Worm (Caenorhabditis elegans): Measurements from ENCODE around the gene ostf-4.

Gene ostf-4

DNA sequence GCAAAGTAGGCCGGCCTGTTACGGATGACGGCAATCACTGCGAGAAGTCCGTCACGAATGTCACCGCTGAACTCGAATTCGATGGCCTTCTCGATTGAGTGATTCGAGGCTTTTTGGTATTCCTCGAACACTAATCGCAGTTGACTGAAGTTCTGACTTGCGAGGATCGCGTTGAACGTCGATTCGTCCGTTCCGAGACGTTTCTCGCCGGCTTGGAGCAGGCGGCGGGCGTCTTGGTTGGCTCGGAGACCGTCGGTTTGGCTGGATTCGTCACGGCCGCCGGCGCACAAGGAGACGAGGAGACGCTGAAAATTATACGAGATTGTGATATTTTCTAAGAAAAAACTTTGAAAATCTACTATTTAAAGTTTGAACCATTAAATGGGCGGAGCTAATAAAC, 8.0 kb upstream of the ostf-4 start:
- TF ChIP-seq fos-1 (tag; optimal IDR thresholded peaks at IDR 0.05) (no peak), R02D3.7 (tag; optimal IDR thresholded peaks at IDR 0.05) (no peak), lin-13 (GFP tag; optimal IDR thresholded peaks at IDR 0.05) (no peak), blmp-1 (tag; optimal IDR thresholded peaks at IDR 0.05; ENCODE audit: insufficient read depth) (no peak), peb-1 (tag; optimal IDR thresholded peaks at IDR 0.05) (no peak), crh-2 (tag; optimal IDR thresholded peaks at IDR 0.05) (no peak), lin-11 (tag; optimal IDR thresholded peaks at IDR 0.05) (no peak), gmeb-1 (tag; optimal IDR thresholded peaks at IDR 0.05) (no peak), unc-39 (tag; optimal IDR thresholded peaks at IDR 0.05) (no peak), dmd-4 (tag; optimal IDR thresholded peaks at IDR 0.05) (no peak), elt-1 (tag; optimal IDR thresholded peaks at IDR 0.05) (no peak), alr-1 (tag; optimal IDR thresholded peaks at IDR 0.05) (no peak), unc-55 (GFP tag; optimal IDR thresholded peaks at IDR 0.05) (no peak), nhr-129 (tag; optimal IDR thresholded peaks at IDR 0.05) (no peak), sem-4 (tag; optimal IDR thresholded peaks at IDR 0.05) (no peak), egl-27 (tag; optimal IDR thresholded peaks at IDR 0.05) (no peak), ama-1 (optimal IDR thresholded peaks at IDR 0.05) (no peak), ceh-16 (tag; optimal IDR thresholded peaks at IDR 0.05) (no peak), lsy-2 (tag; optimal IDR thresholded peaks at IDR 0.05) (no peak), lin-39 (tag; optimal IDR thresholded peaks at IDR 0.05) (no peak)

- TF ChIP-seq unc-55 (GFP tag; optimal IDR thresholded peaks at IDR 0.05) = peak; percentile 5
- TF ChIP-seq nhr-237 (tag; optimal IDR thresholded peaks at IDR 0.05) = no peak
Measured at ce11 chrIII:10320788-10321187, 2.4 kb upstream of the ostf-4 start, which contains the start of gene sas-7. Gene sas-7, plus strand, starts transcription at chrIII:10321019.

DNA sequence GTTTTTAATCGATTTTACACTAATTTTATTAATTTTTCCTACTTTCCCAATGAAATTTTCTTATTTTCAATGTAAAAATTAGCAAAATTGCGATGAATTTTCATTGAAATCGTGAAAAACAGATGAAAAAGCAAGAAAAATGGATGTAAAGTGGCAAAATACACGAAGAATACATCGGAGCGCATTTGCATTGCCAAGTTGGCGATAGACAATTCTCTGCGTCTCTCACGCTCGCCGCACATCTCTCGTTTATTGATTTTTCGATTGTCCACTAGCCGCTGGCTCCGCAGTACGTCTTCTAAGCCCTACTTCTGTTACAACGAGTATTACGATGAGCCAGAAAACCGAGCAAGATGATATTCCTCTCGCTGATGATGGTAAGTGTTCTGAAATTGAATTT, 396 bp upstream of the ostf-4 start, which contains the start of gene unc-69:
Gene unc-69 (plus strand): TSS at position 185 of the 400 bp plus-strand sequence.
- TF ChIP-seq nhr-77 (tag; optimal IDR thresholded peaks at IDR 0.05) = no peak
- no peak for TF ChIP-seq aly-2 (tag; optimal IDR thresholded peaks at IDR 0.05)
- peak; percentile 96 for TF ChIP-seq crh-2 (tag; optimal IDR thresholded peaks at IDR 0.05)
- no peak for TF ChIP-seq ama-1 (optimal IDR thresholded peaks at IDR 0.05)
- TF ChIP-seq ztf-1 (GFP tag; conservative IDR thresholded peaks at IDR 0.05) = no peak
- peak in 1 of 2 experiments; percentile 84 for TF ChIP-seq lsy-2 (tag; optimal IDR thresholded peaks at IDR 0.05)
- no peak for TF ChIP-seq nhr-23 (tag; optimal IDR thresholded peaks at IDR 0.05)
- no peak for TF ChIP-seq ceh-82 (tag; optimal IDR thresholded peaks at IDR 0.05)
- TF ChIP-seq blmp-1 (tag; optimal IDR thresholded peaks at IDR 0.05; ENCODE audit: insufficient read depth) = no peak
- no peak for TF ChIP-seq R02D3.7 (tag; optimal IDR thresholded peaks at IDR 0.05)
- no peak for TF ChIP-seq nhr-11 (tag; optimal IDR thresholded peaks at IDR 0.05)
- TF ChIP-seq ZK546.5 (tag; optimal IDR thresholded peaks at IDR 0.05) = no peak
- TF ChIP-seq nhr-12 (tag; optimal IDR thresholded peaks at IDR 0.05) = no peak
- TF ChIP-seq sem-4 (tag; optimal IDR thresholded peaks at IDR 0.05) = peak; percentile 19
- TF ChIP-seq alr-1 (tag; optimal IDR thresholded peaks at IDR 0.05) = no peak
- peak; percentile 16 for TF ChIP-seq gmeb-1 (tag; optimal IDR thresholded peaks at IDR 0.05)
- no peak for TF ChIP-seq lin-39 (tag; optimal IDR thresholded peaks at IDR 0.05)
- TF ChIP-seq zag-1 (tag; optimal IDR thresholded peaks at IDR 0.05) = peak; percentile 66
- peak; percentile 17 for TF ChIP-seq lin-11 (tag; optimal IDR thresholded peaks at IDR 0.05)
- TF ChIP-seq skn-1 (tag; optimal IDR thresholded peaks at IDR 0.05) = no peak
- no peak for TF ChIP-seq elt-1 (tag; optimal IDR thresholded peaks at IDR 0.05)
- no peak for TF ChIP-seq peb-1 (tag; optimal IDR thresholded peaks at IDR 0.05)
- no peak for TF ChIP-seq sma-3 (GFP tag; optimal IDR thresholded peaks at IDR 0.05)
- TF ChIP-seq nhr-10 (tag; optimal IDR thresholded peaks at IDR 0.05) = no peak
- no peak for TF ChIP-seq sma-9 (GFP tag; optimal IDR thresholded peaks at IDR 0.05)
- no peak for TF ChIP-seq sma-9 (tag; optimal IDR thresholded peaks at IDR 0.05)
- no peak for TF ChIP-seq egl-27 (tag; optimal IDR thresholded peaks at IDR 0.05)
- peak; percentile 50 for TF ChIP-seq mab-5 (tag; optimal IDR thresholded peaks at IDR 0.05)
- no peak for TF ChIP-seq ztf-11 (tag; optimal IDR thresholded peaks at IDR 0.05)
- TF ChIP-seq fos-1 (tag; optimal IDR thresholded peaks at IDR 0.05) = peak; percentile 35
- peak; percentile 65 for TF ChIP-seq nhr-129 (tag; optimal IDR thresholded peaks at IDR 0.05)
- TF ChIP-seq mdl-1 (tag; optimal IDR thresholded peaks at IDR 0.05) = no peak
- no peak for TF ChIP-seq nhr-237 (tag; optimal IDR thresholded peaks at IDR 0.05)
- TF ChIP-seq elt-3 (tag; optimal IDR thresholded peaks at IDR 0.05) = no peak
- no peak for TF ChIP-seq snpc-4 (tag; optimal IDR thresholded peaks at IDR 0.05)
- TF ChIP-seq dmd-4 (tag; optimal IDR thresholded peaks at IDR 0.05) = no peak
- no peak for TF ChIP-seq unc-39 (tag; optimal IDR thresholded peaks at IDR 0.05)
- TF ChIP-seq nhr-21 (tag; optimal IDR thresholded peaks at IDR 0.05) = peak; percentile 4
- no peak for TF ChIP-seq ztf-4 (tag; optimal IDR thresholded peaks at IDR 0.05)
- TF ChIP-seq F13H6.1 (tag; optimal IDR thresholded peaks at IDR 0.05) = peak; percentile 35
- no peak for TF ChIP-seq nhr-25 (tag; optimal IDR thresholded peaks at IDR 0.05)
- TF ChIP-seq unc-62 (GFP tag; optimal IDR thresholded peaks at IDR 0.05) = no peak
- peak; percentile 86 for TF ChIP-seq C34F6.9 (tag; optimal IDR thresholded peaks at IDR 0.05)
- TF ChIP-seq mbf-1 (tag; optimal IDR thresholded peaks at IDR 0.05) = no peak
- TF ChIP-seq nhr-6 (tag; optimal IDR thresholded peaks at IDR 0.05) = no peak
- peak; percentile 60 for TF ChIP-seq lin-13 (GFP tag; optimal IDR thresholded peaks at IDR 0.05)
- TF ChIP-seq ceh-16 (tag; optimal IDR thresholded peaks at IDR 0.05) = no peak
- TF ChIP-seq unc-55 (GFP tag; optimal IDR thresholded peaks at IDR 0.05) = peak; percentile 88

Measured in whole organism, L2 larva.